Fruit fly (Drosophila melanogaster): ENCODE results near the gene CG7290.

Gene CG7290

dm6 chr3L:20194731-20195130 lies 11.1 kb downstream of the CG7290 start:
- TF ChIP-seq Hnf4 (GFP tag; optimal IDR thresholded peaks at IDR 0.05) (peak; percentile 64), Sp1 (GFP tag; optimal IDR thresholded peaks at IDR 0.05) (peak; percentile 60), dmrt93B (GFP tag; optimal IDR thresholded peaks at IDR 0.05) (peak; percentile 34), Hr83 (GFP tag; optimal IDR thresholded peaks at IDR 0.05; ENCODE audit: poor library complexity, severe bottlenecking) (no peak), rgr (GFP tag; optimal IDR thresholded peaks at IDR 0.05) (peak; percentile 71), ey (GFP tag; optimal IDR thresholded peaks at IDR 0.05) (peak; percentile 60), h (GFP tag; optimal IDR thresholded peaks at IDR 0.05) (peak; percentile 79), woc (GFP tag; optimal IDR thresholded peaks at IDR 0.05) (peak; percentile 43), Myc (optimal IDR thresholded peaks at IDR 0.05) (no peak), fru (GFP tag; optimal IDR thresholded peaks at IDR 0.05) (peak; percentile 67), psq (GFP tag; optimal IDR thresholded peaks at IDR 0.05) (peak; percentile 41), tai (GFP tag; optimal IDR thresholded peaks at IDR 0.05) (peak; percentile 29), dsf (GFP tag; optimal IDR thresholded peaks at IDR 0.05; ENCODE audit: borderline replicate concordance) (no peak), brk (GFP tag; optimal IDR thresholded peaks at IDR 0.05) (peak; percentile 23), CG9705 (GFP tag; optimal IDR thresholded peaks at IDR 0.05) (no peak), Vsx2 (GFP tag; optimal IDR thresholded peaks at IDR 0.05; ENCODE audit: partially characterized antibody) (no peak), CG32264 (GFP tag; optimal IDR thresholded peaks at IDR 0.05) (no peak), HLH106 (tag; optimal IDR thresholded peaks at IDR 0.05) (peak; percentile 71), OdsH (GFP tag; optimal IDR thresholded peaks at IDR 0.05) (peak; percentile 61), sage (GFP tag; optimal IDR thresholded peaks at IDR 0.05) (peak; percentile 36), jim (GFP tag; optimal IDR thresholded peaks at IDR 0.05) (no peak), br (GFP tag; optimal IDR thresholded peaks at IDR 0.05) (peak; percentile 66), Mio (GFP tag; optimal IDR thresholded peaks at IDR 0.05) (no peak), dl (GFP tag; optimal IDR thresholded peaks at IDR 0.05; ENCODE audit: insufficient read depth in 1 of 2, partially characterized antibody in 2 of 2) (no peak), foxo (GFP tag; optimal IDR thresholded peaks at IDR 0.05) (peak in 1 of 2 experiments; percentile 77)

dm6 chr3L:20193748-20194058 lies 12.1 kb downstream of the CG7290 start:
- no peak for TF ChIP-seq sage (GFP tag; optimal IDR thresholded peaks at IDR 0.05)
- TF ChIP-seq Rel (GFP tag; optimal IDR thresholded peaks at IDR 0.05), result no peak
- no peak for TF ChIP-seq Rel (tag; optimal IDR thresholded peaks at IDR 0.05)
- TF ChIP-seq Hnf4 (GFP tag; optimal IDR thresholded peaks at IDR 0.05), result no peak
- TF ChIP-seq psq (GFP tag; optimal IDR thresholded peaks at IDR 0.05), result no peak
- TF ChIP-seq fru (GFP tag; optimal IDR thresholded peaks at IDR 0.05), result no peak
- TF ChIP-seq pan (optimal IDR thresholded peaks at IDR 0.05), result no peak
- no peak for TF ChIP-seq sv (GFP tag; optimal IDR thresholded peaks at IDR 0.05)
- TF ChIP-seq Dfd (GFP tag; optimal IDR thresholded peaks at IDR 0.05), result no peak
- no peak for TF ChIP-seq GATAd (GFP tag; optimal IDR thresholded peaks at IDR 0.05)
- no peak for TF ChIP-seq HLH106 (tag; optimal IDR thresholded peaks at IDR 0.05)
- TF ChIP-seq CG9705 (GFP tag; optimal IDR thresholded peaks at IDR 0.05), result no peak
- no peak for TF ChIP-seq Vsx2 (GFP tag; optimal IDR thresholded peaks at IDR 0.05; ENCODE audit: partially characterized antibody)
- no peak for TF ChIP-seq foxo (GFP tag; optimal IDR thresholded peaks at IDR 0.05)
- TF ChIP-seq ey (GFP tag; optimal IDR thresholded peaks at IDR 0.05), result no peak
- TF ChIP-seq tai (GFP tag; optimal IDR thresholded peaks at IDR 0.05), result no peak
- no peak for TF ChIP-seq h (GFP tag; optimal IDR thresholded peaks at IDR 0.05)
- TF ChIP-seq dsf (GFP tag; optimal IDR thresholded peaks at IDR 0.05; ENCODE audit: borderline replicate concordance), result no peak
- TF ChIP-seq jim (GFP tag; optimal IDR thresholded peaks at IDR 0.05), result no peak
- TF ChIP-seq lola (GFP tag; optimal IDR thresholded peaks at IDR 0.05), result no peak
- no peak for TF ChIP-seq woc (GFP tag; optimal IDR thresholded peaks at IDR 0.05)

dm6 chr3L:20192872-20193747 lies 12.7 kb downstream of the CG7290 start:
- no peak for TF ChIP-seq Rel (GFP tag; optimal IDR thresholded peaks at IDR 0.05)
- peak; percentile 53 for TF ChIP-seq Rel (tag; optimal IDR thresholded peaks at IDR 0.05)
- TF ChIP-seq rgr (GFP tag; optimal IDR thresholded peaks at IDR 0.05), result peak; percentile 7
- no peak for TF ChIP-seq dsf (GFP tag; optimal IDR thresholded peaks at IDR 0.05; ENCODE audit: borderline replicate concordance)
- no peak for TF ChIP-seq Dfd (GFP tag; optimal IDR thresholded peaks at IDR 0.05)
- no peak for TF ChIP-seq br (GFP tag; optimal IDR thresholded peaks at IDR 0.05)
- TF ChIP-seq HLH106 (tag; optimal IDR thresholded peaks at IDR 0.05), result peak; percentile 20
- TF ChIP-seq jim (GFP tag; optimal IDR thresholded peaks at IDR 0.05), result no peak
- no peak for TF ChIP-seq tai (GFP tag; optimal IDR thresholded peaks at IDR 0.05)
- no peak for TF ChIP-seq pan (optimal IDR thresholded peaks at IDR 0.05)
- no peak for TF ChIP-seq GATAd (GFP tag; optimal IDR thresholded peaks at IDR 0.05)
- TF ChIP-seq Hnf4 (GFP tag; optimal IDR thresholded peaks at IDR 0.05), result no peak
- no peak for TF ChIP-seq fru (GFP tag; optimal IDR thresholded peaks at IDR 0.05)
- TF ChIP-seq Vsx2 (GFP tag; optimal IDR thresholded peaks at IDR 0.05; ENCODE audit: partially characterized antibody), result no peak
- TF ChIP-seq CG32264 (GFP tag; optimal IDR thresholded peaks at IDR 0.05), result no peak
- no peak for TF ChIP-seq dl (GFP tag; optimal IDR thresholded peaks at IDR 0.05; ENCODE audit: insufficient read depth in 1 of 2, partially characterized antibody in 2 of 2)
- TF ChIP-seq Myc (optimal IDR thresholded peaks at IDR 0.05), result no peak
- no peak for TF ChIP-seq Abd-B (GFP tag; optimal IDR thresholded peaks at IDR 0.05)
- no peak for TF ChIP-seq Dif (GFP tag; optimal IDR thresholded peaks at IDR 0.05; ENCODE audit: partially characterized antibody)
- peak; percentile 22 for TF ChIP-seq ey (GFP tag; optimal IDR thresholded peaks at IDR 0.05)
- no peak for TF ChIP-seq CrebA (GFP tag; optimal IDR thresholded peaks at IDR 0.05; ENCODE audit: borderline replicate concordance)
- TF ChIP-seq psq (GFP tag; optimal IDR thresholded peaks at IDR 0.05), result peak; percentile 4
- TF ChIP-seq h (GFP tag; optimal IDR thresholded peaks at IDR 0.05), result peak; percentile 5
- TF ChIP-seq Hr78 (GFP tag; optimal IDR thresholded peaks at IDR 0.05), result no peak
- TF ChIP-seq woc (GFP tag; optimal IDR thresholded peaks at IDR 0.05), result peak; percentile 2
